Fruit fly (Drosophila melanogaster) whole organism, embryonic: ENCODE measurements around the gene CG13653.

Experiments used
- Antp ChIP-seq: fragments of 200-800 bp; sonication (Bioruptor generic); optimal IDR thresholded peaks from 3 replicates; lab custom pipeline; 2016; ENCODE audit warnings: missing biosample characterization, missing genetic modification characterization
- B-H1 ChIP-seq: fragments of 200-800 bp; sonication (Bioruptor generic); IDR thresholded peaks from 3 replicates; pipeline ENCODE4 v1.3.6; 2022; ENCODE audit warnings: missing biosample characterization, missing genetic modification characterization
- CG1024 ChIP-seq: fragments of 200-800 bp; sonication (Bioruptor generic); IDR thresholded peaks from 2 replicates; pipeline ENCODE4 v1.3.6; 2022; ENCODE audit warnings: missing biosample characterization, missing genetic modification characterization
- CG10267 ChIP-seq: fragments of 200-800 bp; sonication (Bioruptor generic); optimal IDR thresholded peaks from 2 replicates; lab custom pipeline; 2018; ENCODE audit warnings: missing biosample characterization, mild to moderate bottlenecking, missing genetic modification characterization, moderate library complexity
- CG11093 ChIP-seq: fragments of 200-800 bp; sonication (Bioruptor generic); IDR thresholded peaks from 3 replicates; pipeline ENCODE4 v1.3.6; 2022; ENCODE audit warnings: missing biosample characterization, missing genetic modification characterization
- CG11247 ChIP-seq: fragments of 200-800 bp; sonication (Bioruptor generic); IDR thresholded peaks from 2 replicates; pipeline ENCODE4 v1.3.6; 2022; ENCODE audit warnings: missing biosample characterization, missing genetic modification characterization
- CG12219 ChIP-seq: fragments of 200-800 bp; sonication (Bioruptor generic); optimal IDR thresholded peaks from 3 replicates; lab custom pipeline; 2018; ENCODE audit warnings: missing biosample characterization, mild to moderate bottlenecking, missing genetic modification characterization
- CG1233 ChIP-seq: fragments of 200-800 bp; sonication (Bioruptor generic); optimal IDR thresholded peaks from 4 replicates; lab custom pipeline; 2018; ENCODE audit warnings: missing biosample characterization, mild to moderate bottlenecking, missing genetic modification characterization
- CG14014 ChIP-seq: fragments of 200-800 bp; sonication (Bioruptor generic); IDR thresholded peaks from 2 replicates; pipeline ENCODE4 v1.3.6; 2022; ENCODE audit warnings: missing biosample characterization, missing genetic modification characterization
- CG14050 ChIP-seq: fragments of 200-800 bp; sonication (Bioruptor generic); IDR thresholded peaks from 3 replicates; pipeline ENCODE4 v1.3.6; 2022; ENCODE audit warnings: missing biosample characterization, missing genetic modification characterization
- CG14667 ChIP-seq: fragments of 200-800 bp; sonication (Bioruptor generic); IDR thresholded peaks from 2 replicates; pipeline ENCODE4 v1.3.6; 2022; ENCODE audit warnings: missing biosample characterization, missing genetic modification characterization
- CG16813 ChIP-seq: fragments of 200-800 bp; sonication (Bioruptor generic); IDR thresholded peaks from 3 replicates; pipeline ENCODE4 v1.3.6; 2022; ENCODE audit warnings: missing biosample characterization, missing genetic modification characterization; ENCODE audit not compliant: partially characterized antibody
- CG17361 ChIP-seq: fragments of 200-800 bp; sonication (Bioruptor generic); IDR thresholded peaks from 3 replicates; pipeline ENCODE4 v1.3.6; 2022; ENCODE audit warnings: missing biosample characterization, missing genetic modification characterization
- CG17612 ChIP-seq: fragments of 200-800 bp; sonication (Bioruptor generic); IDR thresholded peaks from 2 replicates; pipeline ENCODE4 v1.3.6; 2022; ENCODE audit warnings: missing biosample characterization, missing genetic modification characterization
- CG17912 ChIP-seq: fragments of 200-800 bp; sonication (Bioruptor generic); optimal IDR thresholded peaks from 2 replicates; lab custom pipeline; 2018; ENCODE audit warnings: missing biosample characterization, mild to moderate bottlenecking, missing genetic modification characterization
- CG2120 ChIP-seq: fragments of 200-800 bp; sonication (Bioruptor generic); optimal IDR thresholded peaks from 3 replicates; lab custom pipeline; 2016; ENCODE audit warnings: missing biosample characterization, missing genetic modification characterization
- CG3163 ChIP-seq: fragments of 200-800 bp; sonication (Bioruptor generic); optimal IDR thresholded peaks from 3 replicates; lab custom pipeline; 2016; ENCODE audit warnings: missing biosample characterization, missing genetic modification characterization
- CG4424 ChIP-seq: fragments of 200-800 bp; sonication (Bioruptor generic); optimal IDR thresholded peaks from 3 replicates; lab custom pipeline; 2016; ENCODE audit warnings: missing biosample characterization, missing genetic modification characterization
- CG4854 ChIP-seq: fragments of 200-800 bp; sonication (Bioruptor generic); optimal IDR thresholded peaks from 2 replicates; lab custom pipeline; 2016; ENCODE audit warnings: missing biosample characterization, missing genetic modification characterization, inconsistent platforms
- CG6791 ChIP-seq: fragments of 200-800 bp; sonication (Bioruptor generic); IDR thresholded peaks from 3 replicates; pipeline ENCODE4 v1.3.6; 2022; ENCODE audit warnings: missing biosample characterization, missing genetic modification characterization; ENCODE audit not compliant: partially characterized antibody
- CG7556 ChIP-seq: fragments of 200-800 bp; sonication (Bioruptor generic); optimal IDR thresholded peaks from 2 replicates; lab custom pipeline; 2017; ENCODE audit warnings: missing biosample characterization, mild to moderate bottlenecking, missing genetic modification characterization
- CG7928 ChIP-seq: fragments of 200-800 bp; sonication (Bioruptor generic); optimal IDR thresholded peaks from 2 replicates; lab custom pipeline; 2017; ENCODE audit warnings: missing biosample characterization, mild to moderate bottlenecking, missing genetic modification characterization
- CG7963 ChIP-seq: fragments of 200-800 bp; sonication (Bioruptor generic); IDR thresholded peaks from 3 replicates; pipeline ENCODE4 v1.3.6; 2022; ENCODE audit warnings: missing biosample characterization, missing genetic modification characterization; ENCODE audit not compliant: partially characterized antibody
- CG9727 ChIP-seq: fragments of 200-800 bp; sonication (Bioruptor generic); optimal IDR thresholded peaks from 3 replicates; lab custom pipeline; 2017; ENCODE audit warnings: missing biosample characterization, mild to moderate bottlenecking, missing genetic modification characterization
- CG9932 ChIP-seq: fragments of 200-800 bp; sonication (Bioruptor generic); IDR thresholded peaks from 2 replicates; pipeline ENCODE4 v1.3.6; 2022; ENCODE audit warnings: missing biosample characterization, missing genetic modification characterization
- Chrac-16 ChIP-seq: fragments of 200-800 bp; sonication (Bioruptor generic); optimal IDR thresholded peaks from 3 replicates; lab custom pipeline; 2016; ENCODE audit warnings: missing biosample characterization, missing genetic modification characterization
- Dad ChIP-seq: fragments of 200-800 bp; sonication (Bioruptor generic); optimal IDR thresholded peaks from 3 replicates; lab custom pipeline; 2016; ENCODE audit warnings: missing biosample characterization, missing genetic modification characterization
- Fer2 ChIP-seq: fragments of 200-800 bp; sonication (Bioruptor generic); optimal IDR thresholded peaks from 2 replicates; lab custom pipeline; 2018; ENCODE audit warnings: missing biosample characterization, mild to moderate bottlenecking, missing genetic modification characterization, moderate library complexity
- HLHmδ ChIP-seq: fragments of 200-800 bp; sonication (Bioruptor generic); optimal IDR thresholded peaks from 2 replicates; lab custom pipeline; 2018; ENCODE audit warnings: missing biosample characterization, mild to moderate bottlenecking, missing genetic modification characterization, moderate library complexity
- Lim3 ChIP-seq: fragments of 200-800 bp; sonication (Bioruptor generic); IDR thresholded peaks from 2 replicates; pipeline ENCODE4 v1.3.6; 2022; ENCODE audit warnings: missing biosample characterization, missing genetic modification characterization
- MESR4 ChIP-seq: fragments of 200-800 bp; sonication (Bioruptor generic); optimal IDR thresholded peaks from 2 replicates; lab custom pipeline; 2018; ENCODE audit warnings: missing biosample characterization, mild to moderate bottlenecking, missing genetic modification characterization, moderate library complexity
- Myb ChIP-seq: fragments of 200-800 bp; sonication (Bioruptor generic); optimal IDR thresholded peaks from 2 replicates; lab custom pipeline; 2016; ENCODE audit warnings: missing biosample characterization, missing genetic modification characterization
- Sox102F ChIP-seq: fragments of 200-800 bp; sonication (Bioruptor generic); optimal IDR thresholded peaks from 2 replicates; lab custom pipeline; 2018; ENCODE audit warnings: missing biosample characterization, mild to moderate bottlenecking, missing genetic modification characterization, moderate library complexity
- Ssrp ChIP-seq: fragments of 200-800 bp; sonication (Bioruptor generic); optimal IDR thresholded peaks from 2 replicates; lab custom pipeline; 2018; ENCODE audit warnings: missing biosample characterization, mild to moderate bottlenecking, missing genetic modification characterization, moderate library complexity
- TFAM ChIP-seq: fragments of 200-800 bp; sonication (Bioruptor generic); optimal IDR thresholded peaks from 2 replicates; lab custom pipeline; 2017; ENCODE audit warnings: missing biosample characterization, missing genetic modification characterization, inconsistent platforms
- al ChIP-seq: fragments of 200-800 bp; sonication (Bioruptor generic); IDR thresholded peaks from 2 replicates; pipeline ENCODE4 v1.3.6; 2022; ENCODE audit warnings: missing biosample characterization, missing genetic modification characterization
- aop ChIP-seq: fragments of 200-800 bp; sonication (Bioruptor generic); IDR thresholded peaks from 2 replicates; pipeline ENCODE4 v1.3.6; 2022; ENCODE audit warnings: missing biosample characterization, missing genetic modification characterization
- chinmo ChIP-seq: fragments of 200-800 bp; sonication (Bioruptor generic); IDR thresholded peaks from 4 replicates; pipeline ENCODE4 v1.3.6; 2022; ENCODE audit warnings: missing biosample characterization, missing genetic modification characterization; ENCODE audit not compliant: partially characterized antibody
- croc ChIP-seq: fragments of 200-800 bp; sonication (Bioruptor generic); conservative IDR thresholded peaks from 3 replicates; pipeline ENCODE4 v1.3.6; 2022; ENCODE audit warnings: missing biosample characterization, missing genetic modification characterization
- cwo ChIP-seq: fragments of 200-800 bp; sonication (Bioruptor generic); optimal IDR thresholded peaks from 3 replicates; lab custom pipeline; 2017; ENCODE audit warnings: missing biosample characterization, missing genetic modification characterization, mild to moderate bottlenecking, moderate library complexity, missing genetic modification reagents
- dpn ChIP-seq, 2 experiments: fragments of 200-800 bp; sonication (Bioruptor generic); optimal IDR thresholded peaks; 3 replicates each; lab custom pipeline; 2016; ENCODE audit warnings: missing biosample characterization in 2 of 2, missing genetic modification characterization in 2 of 2
- emc ChIP-seq: fragments of 200-800 bp; sonication (Bioruptor generic); optimal IDR thresholded peaks from 2 replicates; lab custom pipeline; 2016; ENCODE audit warnings: missing biosample characterization, missing genetic modification characterization
- gce ChIP-seq: fragments of 200-800 bp; sonication (Bioruptor generic); IDR thresholded peaks from 3 replicates; pipeline ENCODE4 v1.3.6; 2022; ENCODE audit warnings: missing biosample characterization, missing genetic modification characterization
- gsb ChIP-seq: fragments of 200-800 bp; sonication (Bioruptor generic); IDR thresholded peaks from 2 replicates; pipeline ENCODE4 v1.3.6; 2022; ENCODE audit warnings: missing biosample characterization, missing genetic modification characterization
- gsb-n ChIP-seq: fragments of 200-800 bp; sonication (Bioruptor generic); optimal IDR thresholded peaks from 3 replicates; lab custom pipeline; 2018; ENCODE audit warnings: missing biosample characterization, mild to moderate bottlenecking, missing genetic modification characterization
- kah ChIP-seq: fragments of 200-800 bp; sonication (Bioruptor generic); optimal IDR thresholded peaks from 2 replicates; lab custom pipeline; 2018; ENCODE audit warnings: missing biosample characterization, mild to moderate bottlenecking, missing genetic modification characterization
- luna ChIP-seq: fragments of 200-800 bp; sonication (Bioruptor generic); optimal IDR thresholded peaks from 2 replicates; lab custom pipeline; 2016; ENCODE audit warnings: missing biosample characterization, missing genetic modification characterization
- pzg ChIP-seq: fragments of 200-800 bp; sonication (Bioruptor generic); optimal IDR thresholded peaks from 3 replicates; lab custom pipeline; 2018; ENCODE audit warnings: missing biosample characterization, mild to moderate bottlenecking, missing genetic modification characterization, moderate library complexity
- slou ChIP-seq: fragments of 200-800 bp; sonication (Bioruptor generic); optimal IDR thresholded peaks from 3 replicates; lab custom pipeline; 2016; ENCODE audit warnings: missing biosample characterization, missing genetic modification characterization
- so ChIP-seq: fragments of 200-800 bp; sonication (Bioruptor generic); IDR thresholded peaks from 3 replicates; pipeline ENCODE4 v1.3.6; 2022; ENCODE audit warnings: missing biosample characterization, missing genetic modification characterization
- tin ChIP-seq: fragments of 200-800 bp; sonication (Bioruptor generic); optimal IDR thresholded peaks from 3 replicates; lab custom pipeline; 2016; ENCODE audit warnings: missing biosample characterization, missing genetic modification characterization
- z ChIP-seq: fragments of 200-800 bp; sonication (Bioruptor generic); IDR thresholded peaks from 3 replicates; pipeline ENCODE4 v1.3.6; 2022; ENCODE audit warnings: missing biosample characterization, missing genetic modification characterization

The CG13653 gene

dm6 chr3R:25215123-25215522 lies 19.8 kb downstream of the CG13653 start, which contains the start of gene Saysd1 (continued):
- TF ChIP-seq CG14050 (no peak), CG17361 (GFP tag; lab: Robert Waterston, UW) (0 out of 3 replicates have a peak, but pooled peaks have one; percentile 39), al (GFP tag; lab: Robert Waterston, UW) (no peak), kah (GFP tag; lab: Kevin White, UChicago) (no peak), CG1024 (GFP tag; lab: Robert Waterston, UW) (no peak), gce (GFP tag; lab: Robert Waterston, UW) (peak; percentile 32; the same call in 1 of the 3 replicates), MESR4 (peak; percentile 32), CG14667 (GFP tag; lab: Robert Waterston, UW) (no peak), CG17612 (GFP tag; lab: Robert Waterston, UW) (no peak), emc (GFP tag; lab: Kevin White, UChicago) (peak; percentile 6), CG7556 (no peak), dpn (GFP tag; optimal IDR thresholded peaks at IDR 0.05; lab: Kevin White, UChicago) (peak in 1 of 2 experiments; percentile 13), CG7928 (GFP tag; lab: Kevin White, UChicago) (no peak), CG6791 (GFP tag; lab: Robert Waterston, UW) (peak; percentile 92), Ssrp (tag; lab: Kevin White, UChicago) (no peak), CG9727 (GFP tag; lab: Kevin White, UChicago) (peak; percentile 37), Myb (GFP tag; lab: Kevin White, UChicago) (peak; percentile 51), HLHmδ (GFP tag; lab: Kevin White, UChicago) (no peak), Lim3 (GFP tag; lab: Robert Waterston, UW) (no peak), cwo (GFP tag; lab: Kevin White, UChicago) (no peak), CG14014 (GFP tag; lab: Robert Waterston, UW) (no peak), CG17912 (GFP tag; lab: Kevin White, UChicago) (no peak), luna (GFP tag; lab: Kevin White, UChicago) (no peak), CG11093 (GFP tag; lab: Robert Waterston, UW) (no peak), aop (GFP tag; lab: Robert Waterston, UW) (no peak), Fer2 (tag; lab: Kevin White, UChicago) (no peak), tin (peak; percentile 30), z (no peak), pzg (GFP tag; lab: Kevin White, UChicago) (peak; percentile 43), CG4854 (GFP tag; lab: Kevin White, UChicago) (peak; percentile 14), CG9932 (GFP tag; lab: Robert Waterston, UW) (no peak), CG10267 (tag; lab: Kevin White, UChicago) (peak; percentile 16), gsb-n (no peak), CG11247 (GFP tag; lab: Robert Waterston, UW) (peak; percentile 62), TFAM (GFP tag; lab: Kevin White, UChicago) (no peak), Chrac-16 (GFP tag; lab: Kevin White, UChicago) (no peak), gsb (GFP tag; lab: Robert Waterston, UW) (no peak), CG3163 (GFP tag; lab: Kevin White, UChicago) (no peak), Antp (GFP tag; lab: Kevin White, UChicago) (no peak), CG7963 (GFP tag; lab: Robert Waterston, UW) (peak; percentile 90), B-H1 (GFP tag; lab: Robert Waterston, UW) (no peak), CG2120 (GFP tag; lab: Kevin White, UChicago) (peak; percentile 6), CG12219 (no peak), CG4424 (GFP tag; lab: Kevin White, UChicago) (peak; percentile 41), Dad (GFP tag; lab: Kevin White, UChicago) (no peak), Sox102F (GFP tag; lab: Kevin White, UChicago) (no peak), chinmo (GFP tag; lab: Robert Waterston, UW) (peak; percentile 82; the same call in 1 of the 4 replicates), slou (GFP tag; lab: Kevin White, UChicago) (no peak), so (GFP tag; lab: Robert Waterston, UW) (no peak), croc (no peak), CG16813 (peak; percentile 76), CG1233 (GFP tag; lab: Kevin White, UChicago) (peak; percentile 13)
